Fruit fly (Drosophila melanogaster) whole organism, adult: ENCODE results near the gene CG43059.

Experiments
- CG5204 ChIP-seq: fragments of 200-800 bp; sonication (Bioruptor generic); optimal IDR thresholded peaks from 2 replicates; lab custom pipeline; 2016; ENCODE audit warnings: missing biosample characterization, missing genetic modification characterization
- ovo ChIP-seq: fragments of 200-800 bp; sonication (Bioruptor generic); optimal IDR thresholded peaks from 2 replicates; lab custom pipeline; 2016; ENCODE audit warnings: missing biosample characterization, missing genetic modification characterization

dm6 chr3L:8325559-8325958 is 6.8 kb upstream of the CG43059 start, which contains the start of gene CG34461:
- TF ChIP-seq ovo (no peak), CG5204 (GFP tag; lab: Kevin White, UChicago) (no peak)
